Worm (Caenorhabditis elegans) whole organism, young adult: ENCODE results near the gene Y43E12A.2.

Experiments
- B0336.3 ChIP-seq: fragments of 200-800 bp; sonication (Bioruptor generic); IDR thresholded peaks from 2 replicates; pipeline ENCODE4 v1.3.6; 2022; ENCODE audit warnings: missing genetic modification characterization, missing compliant biosample characterization
- C06A6.2 ChIP-seq: fragments of 200-800 bp; sonication (Bioruptor generic); conservative IDR thresholded peaks from 2 replicates; pipeline ENCODE4 v1.3.6; 2022; ENCODE audit warnings: missing genetic modification characterization, missing compliant biosample characterization
- F23B12.7 ChIP-seq: sonication (generic microtip); optimal IDR thresholded peaks from 2 replicates; lab custom pipeline; 2017; ENCODE audit warnings: missing genetic modification characterization, mild to moderate bottlenecking, missing compliant biosample characterization, antibody characterized with exemption, moderate library complexity; ENCODE audit not compliant: insufficient read depth
- F49E8.2 ChIP-seq: sonication (generic microtip); optimal IDR thresholded peaks from 3 replicates; lab custom pipeline; 2017; ENCODE audit warnings: missing genetic modification characterization, mild to moderate bottlenecking, missing compliant biosample characterization, antibody characterized with exemption, moderate library complexity; ENCODE audit not compliant: insufficient read depth
- K11D2.4 ChIP-seq: fragments of 200-800 bp; sonication (Bioruptor generic); IDR thresholded peaks from 2 replicates; pipeline ENCODE4 v1.3.6; 2022; ENCODE audit warnings: missing genetic modification reagents, missing genetic modification characterization, missing compliant biosample characterization
- T26A5.8 ChIP-seq: sonication (generic microtip); optimal IDR thresholded peaks from 2 replicates; lab custom pipeline; 2016; ENCODE audit warnings: missing genetic modification characterization, missing compliant biosample characterization
- Y56A3A.18 ChIP-seq: fragments of 200-800 bp; sonication (Bioruptor generic); IDR thresholded peaks from 2 replicates; pipeline ENCODE4 v1.3.6; 2022; ENCODE audit warnings: missing genetic modification reagents, missing genetic modification characterization, missing compliant biosample characterization
- ZK185.1 ChIP-seq: sonication (generic microtip); optimal IDR thresholded peaks from 2 replicates; lab custom pipeline; 2016; ENCODE audit warnings: mild to moderate bottlenecking, missing genetic modification characterization, missing compliant biosample characterization; ENCODE audit not compliant: poor library complexity, severe bottlenecking
- athp-1 ChIP-seq: sonication (generic microtip); optimal IDR thresholded peaks from 2 replicates; lab custom pipeline; 2017; ENCODE audit warnings: mild to moderate bottlenecking, missing genetic modification characterization, missing compliant biosample characterization
- attf-3 ChIP-seq: fragments of 200-800 bp; sonication (Bioruptor generic); conservative IDR thresholded peaks from 2 replicates; pipeline ENCODE4 v1.3.6; 2022; ENCODE audit warnings: missing genetic modification reagents, missing genetic modification characterization, missing compliant biosample characterization
- ccch-3 ChIP-seq: fragments of 200-800 bp; sonication (Bioruptor generic); optimal IDR thresholded peaks from 2 replicates; lab custom pipeline; 2018; ENCODE audit warnings: mild to moderate bottlenecking, missing genetic modification characterization, missing compliant biosample characterization
- chd-7 ChIP-seq: sonication (generic microtip); optimal IDR thresholded peaks from 2 replicates; lab custom pipeline; 2016; ENCODE audit warnings: mild to moderate bottlenecking, missing genetic modification characterization, moderate library complexity, missing compliant biosample characterization
- egl-18 ChIP-seq: fragments of 200-800 bp; sonication (Bioruptor generic); IDR thresholded peaks from 2 replicates; pipeline ENCODE4 v1.3.6; 2022; ENCODE audit warnings: missing genetic modification reagents, missing genetic modification characterization, missing compliant biosample characterization
- ets-4 ChIP-seq: fragments of 200-800 bp; sonication (Bioruptor generic); optimal IDR thresholded peaks from 2 replicates; lab custom pipeline; 2018; ENCODE audit warnings: mild to moderate bottlenecking, missing genetic modification characterization, missing compliant biosample characterization
- fkh-3 ChIP-seq: sonication (generic microtip); optimal IDR thresholded peaks from 2 replicates; lab custom pipeline; 2016; ENCODE audit warnings: mild to moderate bottlenecking, missing genetic modification characterization, missing compliant biosample characterization
- hmg-1.2 ChIP-seq: fragments of 200-800 bp; sonication (Bioruptor generic); IDR thresholded peaks from 2 replicates; pipeline ENCODE4 v1.3.6; 2022; ENCODE audit warnings: missing genetic modification reagents, missing genetic modification characterization, missing compliant biosample characterization
- lsy-27 ChIP-seq: sonication (generic microtip); optimal IDR thresholded peaks from 2 replicates; lab custom pipeline; 2017; ENCODE audit warnings: missing genetic modification characterization, mild to moderate bottlenecking, missing compliant biosample characterization, antibody characterized with exemption, missing genotype, borderline replicate concordance; ENCODE audit not compliant: insufficient read depth
- madf-10 ChIP-seq: sonication (generic microtip); optimal IDR thresholded peaks from 2 replicates; lab custom pipeline; 2016; ENCODE audit warnings: mild to moderate bottlenecking, missing genetic modification characterization, missing compliant biosample characterization
- mcd-1 ChIP-seq: fragments of 200-800 bp; sonication (Bioruptor generic); IDR thresholded peaks from 2 replicates; pipeline ENCODE4 v1.3.6; 2022; ENCODE audit warnings: missing genetic modification reagents, missing genetic modification characterization, missing compliant biosample characterization
- mxl-1 ChIP-seq: sonication (generic microtip); optimal IDR thresholded peaks from 2 replicates; lab custom pipeline; 2016; ENCODE audit warnings: missing genetic modification characterization, missing compliant biosample characterization
- nfya-1 ChIP-seq: sonication (generic microtip); optimal IDR thresholded peaks from 2 replicates; lab custom pipeline; 2017; ENCODE audit warnings: antibody characterized with exemption, missing compliant biosample characterization, missing genetic modification characterization, borderline replicate concordance; ENCODE audit not compliant: insufficient read depth
- nfya-2 ChIP-seq: fragments of 200-800 bp; sonication (Bioruptor generic); IDR thresholded peaks from 2 replicates; pipeline ENCODE4 v1.3.6; 2022; ENCODE audit warnings: missing genetic modification reagents, missing genetic modification characterization, missing compliant biosample characterization
- nhr-80 ChIP-seq: sonication (generic microtip); optimal IDR thresholded peaks from 2 replicates; lab custom pipeline; 2016; ENCODE audit warnings: missing genetic modification characterization, missing compliant biosample characterization
- sdz-38 ChIP-seq: sonication (generic microtip); optimal IDR thresholded peaks from 2 replicates; lab custom pipeline; 2016; ENCODE audit warnings: missing genotype, missing genetic modification characterization, missing compliant biosample characterization
- sea-2 ChIP-seq: fragments of 200-800 bp; sonication (Bioruptor generic); IDR thresholded peaks from 2 replicates; pipeline ENCODE4 v1.3.6; 2022; ENCODE audit warnings: missing genetic modification characterization, missing compliant biosample characterization
- snpc-3.4 ChIP-seq: sonication (generic microtip); optimal IDR thresholded peaks from 2 replicates; lab custom pipeline; 2017; ENCODE audit warnings: missing genetic modification characterization, mild to moderate bottlenecking, missing compliant biosample characterization, antibody characterized with exemption, moderate library complexity, missing genotype, missing genetic modification reagents
- somi-1 ChIP-seq: fragments of 200-800 bp; sonication (Bioruptor generic); optimal IDR thresholded peaks from 2 replicates; lab custom pipeline; 2018; ENCODE audit warnings: mild to moderate bottlenecking, missing genetic modification characterization, missing compliant biosample characterization
- unc-130 ChIP-seq: sonication (generic microtip); optimal IDR thresholded peaks from 2 replicates; lab custom pipeline; 2016; ENCODE audit warnings: missing genetic modification reagents, missing genetic modification characterization, missing compliant biosample characterization
- zim-3 ChIP-seq: sonication (generic microtip); optimal IDR thresholded peaks from 2 replicates; lab custom pipeline; 2017; ENCODE audit warnings: mild to moderate bottlenecking, missing genetic modification characterization, moderate library complexity, missing compliant biosample characterization
- ztf-22 ChIP-seq: fragments of 200-800 bp; sonication (Bioruptor generic); optimal IDR thresholded peaks from 2 replicates; lab custom pipeline; 2018; ENCODE audit warnings: mild to moderate bottlenecking, missing genetic modification characterization, moderate library complexity, missing compliant biosample characterization
- ztf-6 ChIP-seq: fragments of 200-800 bp; sonication (Bioruptor generic); IDR thresholded peaks from 2 replicates; pipeline ENCODE4 v1.3.6; 2022; ENCODE audit warnings: missing genetic modification reagents, missing genetic modification characterization, missing compliant biosample characterization

Y43E12A.2 gene

ce11 chrIV:10948797-10949196 lies 33.1 kb upstream of the Y43E12A.2 start, which contains the start of gene Y69E1A.1:
Gene Y69E1A.1, minus strand, starts transcription at chrIV:10948897.
- TF ChIP-seq unc-130 (GFP tag; lab: Kevin White, UChicago) = no peak
- no peak for TF ChIP-seq C06A6.2
- TF ChIP-seq ztf-22 (GFP tag; lab: Kevin White, UChicago) = no peak
- no peak for TF ChIP-seq T26A5.8 (tag; lab: Kevin White, UChicago)
- no peak for TF ChIP-seq nfya-2 (GFP tag; lab: Robert Waterston, UW)
- TF ChIP-seq hmg-1.2 (GFP tag; lab: Robert Waterston, UW) = no peak
- TF ChIP-seq ets-4 (GFP tag; lab: Kevin White, UChicago) = no peak
- TF ChIP-seq ztf-6 (GFP tag; lab: Robert Waterston, UW) = no peak
- no peak for TF ChIP-seq nhr-80 (tag; lab: Kevin White, UChicago)
- no peak for TF ChIP-seq K11D2.4 (GFP tag; lab: Robert Waterston, UW)
- no peak for TF ChIP-seq snpc-3.4
- no peak for TF ChIP-seq B0336.3 (GFP tag; lab: Robert Waterston, UW)
- TF ChIP-seq ZK185.1 = no peak
- TF ChIP-seq somi-1 = no peak
- TF ChIP-seq egl-18 (GFP tag; lab: Robert Waterston, UW) = no peak
- TF ChIP-seq F49E8.2 (tag; lab: Kevin White, UChicago) = no peak
- TF ChIP-seq, all 124 proteins: peak for 0

- TF ChIP-seq ccch-3 (GFP tag; lab: Kevin White, UChicago) (no peak), F49E8.2 (tag; lab: Kevin White, UChicago) (no peak), fkh-3 (tag; lab: Kevin White, UChicago) (no peak), F23B12.7 (tag; lab: Kevin White, UChicago) (no peak), snpc-3.4 (no peak), nhr-80 (tag; lab: Kevin White, UChicago) (no peak)
Observed at ce11 chrIV:10949510-10949909, 32.4 kb upstream of the Y43E12A.2 start, which contains the start of gene nsph-3.1. Gene nsph-3.1, plus strand, starts transcription at chrIV:10949810.

DNA sequence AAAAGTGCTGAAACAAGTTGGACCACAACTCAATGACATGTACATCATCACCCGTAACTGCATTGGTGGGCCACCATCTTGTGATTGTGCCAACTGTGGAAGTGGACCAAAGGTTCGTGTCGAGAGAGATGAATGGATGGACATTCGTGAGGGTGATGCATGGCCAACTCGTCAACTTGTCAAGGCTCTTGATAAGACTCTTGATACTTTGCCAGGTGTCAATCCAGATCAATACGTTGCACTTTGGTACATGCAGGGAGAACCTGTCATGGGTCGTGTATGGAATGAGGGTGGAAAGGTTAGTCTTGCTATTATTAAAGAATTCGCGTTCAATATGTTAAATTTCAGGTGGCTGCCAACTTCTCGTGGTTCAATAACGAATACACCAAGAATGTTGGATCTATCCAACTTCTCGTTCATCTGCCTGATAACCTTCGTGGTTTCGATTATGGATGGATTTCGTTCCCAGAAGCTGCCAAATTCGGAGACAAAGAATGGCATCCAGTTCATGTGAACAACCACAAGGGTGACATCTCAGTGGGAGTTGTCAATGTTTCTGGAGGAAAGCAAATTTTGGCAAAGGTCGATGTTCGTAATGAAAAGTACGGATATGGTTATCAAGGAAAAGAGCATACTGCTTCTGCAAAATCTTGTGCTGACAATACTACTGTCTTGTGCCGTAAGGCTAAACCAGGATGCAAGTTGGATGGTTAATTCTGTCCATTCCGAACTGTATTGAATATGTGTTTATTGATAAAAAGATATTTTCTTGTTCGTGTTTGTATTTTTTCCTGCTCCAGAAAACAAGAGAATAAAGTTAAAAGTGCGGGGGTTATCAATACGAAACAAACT lies 31.3 kb upstream of the Y43E12A.2 start:
- TF ChIP-seq nfya-1 (tag; lab: Kevin White, UChicago) (peak; percentile 54), zim-3 (tag; lab: Kevin White, UChicago) (peak; percentile 59), sea-2 (GFP tag; lab: Robert Waterston, UW) (no peak), Y56A3A.18 (no peak)

- TF ChIP-seq chd-7 (tag; lab: Kevin White, UChicago) = no peak
- TF ChIP-seq madf-10 (tag; lab: Kevin White, UChicago) = no peak
- TF ChIP-seq lsy-27 (tag; lab: Kevin White, UChicago) = no peak
- no peak for TF ChIP-seq attf-3
- TF ChIP-seq athp-1 (tag; lab: Kevin White, UChicago) = no peak
- TF ChIP-seq mcd-1 (GFP tag; lab: Robert Waterston, UW) = no peak
- no peak for TF ChIP-seq mxl-1
- no peak for TF ChIP-seq sdz-38 (tag; lab: Kevin White, UChicago)
Observed at ce11 chrIV:10951997-10952396, 29.9 kb upstream of the Y43E12A.2 start, which contains the start of gene Y69E1A.3. Gene Y69E1A.3, plus strand, starts transcription at chrIV:10952297.
